Worm (Caenorhabditis elegans) whole organism, late embryonic: ENCODE results near the gene nlp-36.
A peak's percentile ranks its signal among the peaks of the same experiment; 100 is the strongest.

Experiments used
- C38D4.7 ChIP-seq: fragments of 200-800 bp; sonication (Bioruptor generic); optimal IDR thresholded peaks from 2 replicates; lab custom pipeline; 2018; ENCODE audit warnings: mild to moderate bottlenecking, missing genetic modification characterization, moderate library complexity, missing compliant biosample characterization
- K09A11.1 ChIP-seq: sonication (generic microtip); optimal IDR thresholded peaks from 2 replicates; lab custom pipeline; 2017; ENCODE audit warnings: antibody characterized with exemption, mild to moderate bottlenecking, missing genetic modification characterization, missing compliant biosample characterization; ENCODE audit not compliant: insufficient read depth
- T23F11.4 ChIP-seq: fragments of 200-800 bp; sonication (Bioruptor generic); optimal IDR thresholded peaks from 2 replicates; lab custom pipeline; 2018; ENCODE audit warnings: mild to moderate bottlenecking, missing genetic modification characterization, missing compliant biosample characterization
- ama-1 ChIP-seq: fragments of 150-350 bp; optimal IDR thresholded peaks from 2 replicates; lab custom pipeline; 2014
- ceh-18 ChIP-seq: sonication (generic microtip); optimal IDR thresholded peaks from 2 replicates; lab custom pipeline; 2016; ENCODE audit warnings: missing genetic modification characterization, missing compliant biosample characterization
- ceh-2 ChIP-seq: sonication (generic microtip); optimal IDR thresholded peaks from 2 replicates; lab custom pipeline; 2016; ENCODE audit warnings: missing genotype, missing genetic modification characterization, missing compliant biosample characterization
- ceh-22 ChIP-seq: sonication (generic microtip); optimal IDR thresholded peaks from 2 replicates; lab custom pipeline; 2017; ENCODE audit warnings: missing biosample characterization, missing genetic modification characterization
- ceh-30 ChIP-seq: fragments of 150-350 bp; optimal IDR thresholded peaks from 2 replicates; lab custom pipeline; 2014; ENCODE audit warnings: missing biosample characterization, missing genetic modification characterization
- ceh-34 ChIP-seq: sonication (generic microtip); optimal IDR thresholded peaks from 2 replicates; lab custom pipeline; 2016; ENCODE audit warnings: mild to moderate bottlenecking, missing genetic modification characterization, missing compliant biosample characterization
- che-1 ChIP-seq: sonication (generic microtip); optimal IDR thresholded peaks from 2 replicates; lab custom pipeline; 2016; ENCODE audit warnings: mild to moderate bottlenecking, missing genetic modification characterization, missing compliant biosample characterization
- dve-1 ChIP-seq: sonication (generic microtip); optimal IDR thresholded peaks from 2 replicates; lab custom pipeline; 2017; ENCODE audit warnings: antibody characterized with exemption, mild to moderate bottlenecking, missing genetic modification characterization, missing compliant biosample characterization
- elt-2 ChIP-seq: sonication (generic microtip); optimal IDR thresholded peaks from 2 replicates; lab custom pipeline; 2016; ENCODE audit warnings: missing genetic modification reagents, missing genetic modification characterization, missing compliant biosample characterization
- ets-4 ChIP-seq: sonication (generic microtip); optimal IDR thresholded peaks from 2 replicates; lab custom pipeline; 2016; ENCODE audit warnings: missing genetic modification characterization, missing compliant biosample characterization
- eyg-1 ChIP-seq: sonication (generic microtip); optimal IDR thresholded peaks from 2 replicates; lab custom pipeline; 2016; ENCODE audit warnings: missing genotype, missing genetic modification characterization, missing compliant biosample characterization
- fax-1 ChIP-seq: sonication (generic microtip); optimal IDR thresholded peaks from 2 replicates; lab custom pipeline; 2016; ENCODE audit warnings: missing genotype, missing genetic modification characterization, missing compliant biosample characterization
- hlh-13 ChIP-seq: fragments of 200-800 bp; sonication (Bioruptor generic); optimal IDR thresholded peaks from 2 replicates; lab custom pipeline; 2018; ENCODE audit warnings: mild to moderate bottlenecking, missing genetic modification characterization, missing compliant biosample characterization
- hlh-30 ChIP-seq: sonication (generic microtip); optimal IDR thresholded peaks from 2 replicates; lab custom pipeline; 2017; ENCODE audit warnings: antibody characterized with exemption, missing genetic modification characterization, missing compliant biosample characterization; ENCODE audit not compliant: insufficient read depth
- hlh-6 ChIP-seq: sonication (generic microtip); optimal IDR thresholded peaks from 2 replicates; lab custom pipeline; 2016; ENCODE audit warnings: missing genotype, missing genetic modification characterization, missing compliant biosample characterization
- madf-2 ChIP-seq: sonication (generic microtip); optimal IDR thresholded peaks from 2 replicates; lab custom pipeline; 2017; ENCODE audit warnings: missing genetic modification characterization, missing compliant biosample characterization
- nfya-1 ChIP-seq: sonication (generic microtip); optimal IDR thresholded peaks from 2 replicates; lab custom pipeline; 2017; ENCODE audit warnings: missing genetic modification characterization, mild to moderate bottlenecking, missing compliant biosample characterization, antibody characterized with exemption, moderate library complexity
- nhr-232 ChIP-seq: sonication (generic microtip); optimal IDR thresholded peaks from 2 replicates; lab custom pipeline; 2016; ENCODE audit warnings: missing genetic modification characterization, missing compliant biosample characterization
- npax-4 ChIP-seq: sonication (generic microtip); optimal IDR thresholded peaks from 2 replicates; lab custom pipeline; 2016; ENCODE audit warnings: missing genetic modification characterization, missing compliant biosample characterization
- odd-2 ChIP-seq: sonication (generic microtip); optimal IDR thresholded peaks from 2 replicates; lab custom pipeline; 2017; ENCODE audit warnings: antibody characterized with exemption, mild to moderate bottlenecking, missing genetic modification characterization, missing compliant biosample characterization
- pag-3 ChIP-seq: sonication (generic microtip); optimal IDR thresholded peaks from 2 replicates; lab custom pipeline; 2016; ENCODE audit warnings: missing compliant biosample characterization, missing genetic modification characterization, borderline replicate concordance
- pat-9 ChIP-seq: fragments of 200-800 bp; sonication (Bioruptor generic); optimal IDR thresholded peaks from 2 replicates; lab custom pipeline; 2018; ENCODE audit warnings: mild to moderate bottlenecking, missing genetic modification characterization, moderate library complexity, missing compliant biosample characterization
- pqm-1 ChIP-seq: sonication (generic microtip); optimal IDR thresholded peaks from 2 replicates; lab custom pipeline; 2016; ENCODE audit warnings: missing genetic modification characterization, missing compliant biosample characterization
- ref-2 ChIP-seq: sonication (generic microtip); optimal IDR thresholded peaks from 2 replicates; lab custom pipeline; 2016; ENCODE audit warnings: missing genetic modification characterization, missing compliant biosample characterization
- sox-4 ChIP-seq: sonication (generic microtip); optimal IDR thresholded peaks from 2 replicates; lab custom pipeline; 2017; ENCODE audit warnings: mild to moderate bottlenecking, missing genetic modification characterization, inconsistent platforms, missing compliant biosample characterization
- tbx-2 ChIP-seq: sonication (generic microtip); optimal IDR thresholded peaks from 2 replicates; lab custom pipeline; 2016; ENCODE audit warnings: missing genetic modification characterization, missing compliant biosample characterization
- ttx-3 ChIP-seq: sonication (generic microtip); optimal IDR thresholded peaks from 2 replicates; lab custom pipeline; 2016; ENCODE audit warnings: missing genetic modification reagents, missing genetic modification characterization, missing compliant biosample characterization
- unc-42 ChIP-seq: sonication (generic microtip); optimal IDR thresholded peaks from 2 replicates; lab custom pipeline; 2016; ENCODE audit warnings: missing genotype, missing genetic modification characterization, missing compliant biosample characterization
- unc-55 ChIP-seq: sonication (generic microtip); optimal IDR thresholded peaks from 2 replicates; lab custom pipeline; 2017; ENCODE audit warnings: missing biosample characterization, missing genetic modification reagents, missing genetic modification characterization
- unc-86 ChIP-seq: sonication (generic microtip); optimal IDR thresholded peaks from 2 replicates; lab custom pipeline; 2016; ENCODE audit warnings: missing genetic modification characterization, missing compliant biosample characterization
- zip-5 ChIP-seq: sonication (generic microtip); optimal IDR thresholded peaks from 2 replicates; lab custom pipeline; 2016; ENCODE audit warnings: missing genetic modification characterization, missing compliant biosample characterization

The nlp-36 gene

ce11 chrIII:9509764-9510370 is 21.3 kb downstream of the nlp-36 start:
- no peak for TF ChIP-seq odd-2 (tag; lab: Kevin White, UChicago)
- no peak for TF ChIP-seq hlh-13
- TF ChIP-seq che-1 (tag; lab: Kevin White, UChicago), result no peak
- no peak for TF ChIP-seq ttx-3 (tag; lab: Kevin White, UChicago)
- peak; percentile 11 for TF ChIP-seq ceh-34 (tag; lab: Kevin White, UChicago)
- no peak for TF ChIP-seq ceh-30 (tag; lab: Kevin White, UChicago)
- TF ChIP-seq zip-5 (tag; lab: Kevin White, UChicago), result no peak
- TF ChIP-seq unc-42, result peak; percentile 81
- no peak for TF ChIP-seq ceh-22 (tag; lab: Kevin White, UChicago)
- TF ChIP-seq, all 69 proteins: peak for 2

ce11 chrIII:9511055-9511520 is 22.6 kb downstream of the nlp-36 start, which contains the start of gene F55H2.5:
Gene F55H2.5 (plus strand): TSS chrIII:9511470.
- TF ChIP-seq K09A11.1 (tag; lab: Kevin White, UChicago), result no peak
- TF ChIP-seq npax-4, result no peak
- no peak for TF ChIP-seq tbx-2
- no peak for TF ChIP-seq nhr-232
- TF ChIP-seq madf-2 (tag; lab: Kevin White, UChicago), result no peak

- TF ChIP-seq ama-1 (lab: Kevin White, UChicago) (no peak), fax-1 (tag; lab: Kevin White, UChicago) (no peak), C38D4.7 (GFP tag; lab: Kevin White, UChicago) (no peak), nhr-232 (no peak), pqm-1 (tag; lab: Kevin White, UChicago) (no peak), che-1 (tag; lab: Kevin White, UChicago) (no peak), hlh-6 (tag; lab: Kevin White, UChicago) (no peak), hlh-30 (tag; lab: Kevin White, UChicago) (no peak), ref-2 (no peak), ets-4 (tag; lab: Kevin White, UChicago) (no peak), zip-5 (tag; lab: Kevin White, UChicago) (no peak), unc-86 (tag; lab: Kevin White, UChicago) (no peak)
These were observed 23.1 kb downstream of the nlp-36 start for ce11 chrIII:9511660-9512059.

- TF ChIP-seq unc-86 (tag; lab: Kevin White, UChicago) (no peak), ceh-18 (tag; lab: Kevin White, UChicago) (no peak), nfya-1 (tag; lab: Kevin White, UChicago) (no peak), nhr-232 (no peak), T23F11.4 (GFP tag; lab: Kevin White, UChicago) (no peak)
These were observed 24.5 kb downstream of the nlp-36 start for ce11 chrIII:9513006-9513405.

- TF ChIP-seq pag-3 (tag; lab: Kevin White, UChicago) (no peak), tbx-2 (no peak), pat-9 (tag; lab: Kevin White, UChicago) (no peak), sox-4 (tag; lab: Kevin White, UChicago) (no peak), elt-2 (tag; lab: Kevin White, UChicago) (no peak), unc-55 (GFP tag; lab: Kevin White, UChicago) (no peak), dve-1 (tag; lab: Kevin White, UChicago) (no peak), zip-5 (tag; lab: Kevin White, UChicago) (no peak), ceh-2 (tag; lab: Kevin White, UChicago) (no peak), eyg-1 (tag; lab: Kevin White, UChicago) (no peak), fax-1 (tag; lab: Kevin White, UChicago) (no peak)
These were observed 25.0 kb downstream of the nlp-36 start, which contains the start of gene F55H2.8 for ce11 chrIII:9513569-9513968. Gene F55H2.8 (plus strand): TSS chrIII:9513869.
